Fruit fly (Drosophila melanogaster) whole organism, embryonic: ENCODE results near the gene Rh5.

ENCODE experiments used
- ATbp ChIP-seq: fragments of 200-800 bp; sonication (Bioruptor generic); optimal IDR thresholded peaks from 2 replicates; lab custom pipeline; 2017; ENCODE audit warnings: missing biosample characterization, mild to moderate bottlenecking, missing genetic modification characterization, missing genetic modification reagents
- Ada2b ChIP-seq: fragments of 200-800 bp; sonication (Bioruptor generic); IDR thresholded peaks from 2 replicates; pipeline ENCODE4 v1.3.6; 2022; ENCODE audit warnings: missing biosample characterization, missing genetic modification characterization
- Aef1 ChIP-seq: fragments of 200-800 bp; sonication (Bioruptor generic); IDR thresholded peaks from 3 replicates; pipeline ENCODE4 v1.3.6; 2022; ENCODE audit warnings: missing biosample characterization, missing genetic modification characterization
- BEAF-32 ChIP-seq: fragments of 200-800 bp; sonication (Bioruptor generic); optimal IDR thresholded peaks from 3 replicates; lab custom pipeline; 2017; ENCODE audit warnings: missing biosample characterization, missing genetic modification characterization, mild to moderate bottlenecking, moderate library complexity, missing genetic modification reagents
- BtbVII ChIP-seq: fragments of 200-800 bp; sonication (Bioruptor generic); optimal IDR thresholded peaks from 3 replicates; lab custom pipeline; 2017; ENCODE audit warnings: missing biosample characterization, mild to moderate bottlenecking, missing genetic modification characterization
- CG11247 ChIP-seq: fragments of 200-800 bp; sonication (Bioruptor generic); IDR thresholded peaks from 2 replicates; pipeline ENCODE4 v1.3.6; 2022; ENCODE audit warnings: missing biosample characterization, missing genetic modification characterization
- CG11723 ChIP-seq: fragments of 200-800 bp; sonication (Bioruptor generic); optimal IDR thresholded peaks from 2 replicates; lab custom pipeline; 2017; ENCODE audit warnings: missing biosample characterization, mild to moderate bottlenecking, missing genetic modification characterization
- CG12219 ChIP-seq: fragments of 200-800 bp; sonication (Bioruptor generic); optimal IDR thresholded peaks from 3 replicates; lab custom pipeline; 2018; ENCODE audit warnings: missing biosample characterization, mild to moderate bottlenecking, missing genetic modification characterization
- CG1233 ChIP-seq: fragments of 200-800 bp; sonication (Bioruptor generic); optimal IDR thresholded peaks from 4 replicates; lab custom pipeline; 2018; ENCODE audit warnings: missing biosample characterization, mild to moderate bottlenecking, missing genetic modification characterization
- CG12391 ChIP-seq: fragments of 200-800 bp; sonication (Bioruptor generic); optimal IDR thresholded peaks from 3 replicates; lab custom pipeline; 2018; ENCODE audit warnings: missing biosample characterization, mild to moderate bottlenecking, missing genetic modification characterization, moderate library complexity
- CG16815 ChIP-seq: fragments of 200-800 bp; sonication (Bioruptor generic); optimal IDR thresholded peaks from 3 replicates; lab custom pipeline; 2017; ENCODE audit warnings: missing biosample characterization, mild to moderate bottlenecking, missing genetic modification characterization
- CG18599 ChIP-seq: fragments of 200-800 bp; sonication (Bioruptor generic); optimal IDR thresholded peaks from 3 replicates; lab custom pipeline; 2017; ENCODE audit warnings: missing biosample characterization, missing genetic modification characterization, mild to moderate bottlenecking, moderate library complexity, missing genetic modification reagents
- CG18619 ChIP-seq: fragments of 200-800 bp; sonication (Bioruptor generic); optimal IDR thresholded peaks from 3 replicates; lab custom pipeline; 2017; ENCODE audit warnings: missing biosample characterization, mild to moderate bottlenecking, missing genetic modification characterization
- CG2712 ChIP-seq: fragments of 200-800 bp; optimal IDR thresholded peaks from 3 replicates; lab custom pipeline; 2019; ENCODE audit warnings: missing biosample characterization, mild to moderate bottlenecking, missing genetic modification characterization, moderate library complexity
- CG30020 ChIP-seq: fragments of 200-800 bp; optimal IDR thresholded peaks from 2 replicates; lab custom pipeline; 2019; ENCODE audit warnings: missing biosample characterization, mild to moderate bottlenecking, missing genetic modification characterization, moderate library complexity
- CG30431 ChIP-seq: fragments of 200-800 bp; sonication (Bioruptor generic); optimal IDR thresholded peaks from 2 replicates; lab custom pipeline; 2017; ENCODE audit warnings: missing biosample characterization, missing genetic modification characterization
- CG31388 ChIP-seq: fragments of 200-800 bp; sonication (Bioruptor generic); optimal IDR thresholded peaks from 2 replicates; lab custom pipeline; 2016; ENCODE audit warnings: missing biosample characterization, missing genetic modification characterization
- CG3995 ChIP-seq: fragments of 200-800 bp; sonication (Bioruptor generic); optimal IDR thresholded peaks from 3 replicates; lab custom pipeline; 2016; ENCODE audit warnings: missing biosample characterization, missing genetic modification characterization
- CG4282 ChIP-seq: fragments of 200-800 bp; sonication (Bioruptor generic); optimal IDR thresholded peaks from 2 replicates; lab custom pipeline; 2016; ENCODE audit warnings: missing biosample characterization, missing genetic modification characterization
- CG6254 ChIP-seq: fragments of 200-800 bp; sonication (Bioruptor generic); optimal IDR thresholded peaks from 3 replicates; lab custom pipeline; 2017; ENCODE audit warnings: mild to moderate bottlenecking, missing biosample characterization, missing genetic modification reagents, missing genetic modification characterization
- CG6765 ChIP-seq: fragments of 200-800 bp; sonication (Bioruptor generic); optimal IDR thresholded peaks from 3 replicates; lab custom pipeline; 2017; ENCODE audit warnings: missing biosample characterization, mild to moderate bottlenecking, missing genetic modification characterization
- CG6854 ChIP-seq: fragments of 200-800 bp; sonication (Bioruptor generic); optimal IDR thresholded peaks from 3 replicates; lab custom pipeline; 2017; ENCODE audit warnings: missing biosample characterization, mild to moderate bottlenecking, missing genetic modification characterization
- CG9609 ChIP-seq: fragments of 200-800 bp; sonication (Bioruptor generic); optimal IDR thresholded peaks from 3 replicates; lab custom pipeline; 2016; ENCODE audit warnings: missing biosample characterization, missing genetic modification characterization
- CHES-1-like ChIP-seq: fragments of 200-800 bp; sonication (Bioruptor generic); optimal IDR thresholded peaks from 2 replicates; lab custom pipeline; 2016; ENCODE audit warnings: missing biosample characterization, missing genetic modification characterization
- Dfd ChIP-seq, 2 experiments: fragments of >200 bp; optimal IDR thresholded peaks; 2 replicates each; lab custom pipeline; 2017; ENCODE audit warnings: missing biosample characterization in 2 of 2, missing genetic modification characterization in 2 of 2
- HHEX ChIP-seq: fragments of 200-800 bp; sonication (Bioruptor generic); optimal IDR thresholded peaks from 3 replicates; lab custom pipeline; 2017; ENCODE audit warnings: missing biosample characterization, mild to moderate bottlenecking, missing genetic modification characterization, missing genetic modification reagents
- Hsf ChIP-seq: fragments of 200-800 bp; sonication (Bioruptor generic); optimal IDR thresholded peaks from 3 replicates; lab custom pipeline; 2016; ENCODE audit warnings: missing biosample characterization, missing genetic modification characterization
- Max ChIP-seq: fragments of 200-800 bp; sonication (Bioruptor generic); optimal IDR thresholded peaks from 2 replicates; lab custom pipeline; 2016; ENCODE audit warnings: missing biosample characterization, mild to moderate bottlenecking, missing genetic modification characterization
- Oaz ChIP-seq: fragments of 200-800 bp; sonication (Bioruptor generic); IDR thresholded peaks from 2 replicates; pipeline ENCODE4 v1.3.6; 2022; ENCODE audit warnings: missing biosample characterization, missing genetic modification characterization
- Poxn ChIP-seq: fragments of 200-800 bp; sonication (Bioruptor generic); IDR thresholded peaks from 2 replicates; pipeline ENCODE4 v1.3.6; 2022; ENCODE audit warnings: missing biosample characterization, missing genetic modification characterization
- Scr ChIP-seq: fragments of 200-800 bp; sonication (Bioruptor generic); IDR thresholded peaks from 2 replicates; pipeline ENCODE4 v1.3.6; 2022; ENCODE audit warnings: missing biosample characterization, missing genetic modification characterization; ENCODE audit not compliant: partially characterized antibody
- TFAM ChIP-seq: fragments of 200-800 bp; sonication (Bioruptor generic); optimal IDR thresholded peaks from 2 replicates; lab custom pipeline; 2017; ENCODE audit warnings: missing biosample characterization, missing genetic modification characterization, inconsistent platforms
- Usf ChIP-seq: fragments of 200-800 bp; sonication (Bioruptor generic); optimal IDR thresholded peaks from 2 replicates; lab custom pipeline; 2017; ENCODE audit warnings: missing genotype, missing biosample characterization, missing genetic modification characterization
- ac ChIP-seq: fragments of 200-800 bp; sonication (Bioruptor generic); optimal IDR thresholded peaks from 3 replicates; lab custom pipeline; 2017; ENCODE audit warnings: missing biosample characterization, mild to moderate bottlenecking, missing genetic modification characterization
- chn ChIP-seq: fragments of 200-800 bp; sonication (Bioruptor generic); optimal IDR thresholded peaks from 2 replicates; lab custom pipeline; 2016; ENCODE audit warnings: missing biosample characterization, missing genetic modification characterization
- crc ChIP-seq: fragments of 200-800 bp; sonication (Bioruptor generic); optimal IDR thresholded peaks from 2 replicates; lab custom pipeline; 2016; ENCODE audit warnings: missing biosample characterization, missing genetic modification characterization
- da ChIP-seq: fragments of 200-800 bp; sonication (Bioruptor generic); optimal IDR thresholded peaks from 2 replicates; lab custom pipeline; 2016; ENCODE audit warnings: missing biosample characterization, missing genetic modification characterization
- dm ChIP-seq: fragments of 200-800 bp; sonication (Bioruptor generic); optimal IDR thresholded peaks from 3 replicates; lab custom pipeline; 2016; ENCODE audit warnings: missing biosample characterization, missing genetic modification characterization
- fd102C ChIP-seq: fragments of 200-800 bp; sonication (Bioruptor generic); optimal IDR thresholded peaks from 2 replicates; lab custom pipeline; 2018; ENCODE audit warnings: missing biosample characterization, mild to moderate bottlenecking, missing genetic modification characterization, moderate library complexity
- fu2 ChIP-seq: fragments of 200-800 bp; sonication (Bioruptor generic); optimal IDR thresholded peaks from 2 replicates; lab custom pipeline; 2016; ENCODE audit warnings: missing biosample characterization, missing genetic modification characterization
- gcm ChIP-seq: fragments of 200-800 bp; sonication (Bioruptor generic); optimal IDR thresholded peaks from 2 replicates; lab custom pipeline; 2019; ENCODE audit warnings: missing biosample characterization, mild to moderate bottlenecking, missing genetic modification characterization, moderate library complexity
- lbe ChIP-seq: fragments of 200-800 bp; sonication (Bioruptor generic); optimal IDR thresholded peaks from 2 replicates; lab custom pipeline; 2016; ENCODE audit warnings: missing biosample characterization, mild to moderate bottlenecking, missing genetic modification characterization
- oc ChIP-seq: fragments of 200-800 bp; sonication (Bioruptor generic); optimal IDR thresholded peaks from 2 replicates; lab custom pipeline; 2018; ENCODE audit warnings: missing biosample characterization, mild to moderate bottlenecking, missing genetic modification characterization, moderate library complexity
- odd ChIP-seq: fragments of 200-800 bp; sonication (Bioruptor generic); optimal IDR thresholded peaks from 2 replicates; lab custom pipeline; 2017; ENCODE audit warnings: missing biosample characterization, mild to moderate bottlenecking, missing genetic modification characterization
- rib ChIP-seq: fragments of 200-800 bp; sonication (Bioruptor generic); IDR thresholded peaks from 2 replicates; pipeline ENCODE4 v1.3.6; 2022; ENCODE audit warnings: missing biosample characterization, missing genetic modification characterization
- shn ChIP-seq: fragments of 200-800 bp; sonication (Bioruptor generic); optimal IDR thresholded peaks from 3 replicates; lab custom pipeline; 2016; ENCODE audit warnings: missing biosample characterization, missing genetic modification characterization
- sug ChIP-seq: fragments of 200-800 bp; optimal IDR thresholded peaks from 2 replicates; lab custom pipeline; 2019; ENCODE audit warnings: missing biosample characterization, mild to moderate bottlenecking, missing genetic modification characterization, moderate library complexity
- trem ChIP-seq: fragments of 200-800 bp; optimal IDR thresholded peaks from 3 replicates; lab custom pipeline; 2019; ENCODE audit warnings: missing biosample characterization, mild to moderate bottlenecking, missing genetic modification characterization, moderate library complexity
- tup ChIP-seq: fragments of 200-800 bp; sonication (Bioruptor generic); optimal IDR thresholded peaks from 2 replicates; lab custom pipeline; 2016; ENCODE audit warnings: missing biosample characterization, mild to moderate bottlenecking, missing genetic modification characterization, moderate library complexity
- yki ChIP-seq: fragments of >200 bp; optimal IDR thresholded peaks from 3 replicates; lab custom pipeline; 2018

The Rh5 gene

DNA sequence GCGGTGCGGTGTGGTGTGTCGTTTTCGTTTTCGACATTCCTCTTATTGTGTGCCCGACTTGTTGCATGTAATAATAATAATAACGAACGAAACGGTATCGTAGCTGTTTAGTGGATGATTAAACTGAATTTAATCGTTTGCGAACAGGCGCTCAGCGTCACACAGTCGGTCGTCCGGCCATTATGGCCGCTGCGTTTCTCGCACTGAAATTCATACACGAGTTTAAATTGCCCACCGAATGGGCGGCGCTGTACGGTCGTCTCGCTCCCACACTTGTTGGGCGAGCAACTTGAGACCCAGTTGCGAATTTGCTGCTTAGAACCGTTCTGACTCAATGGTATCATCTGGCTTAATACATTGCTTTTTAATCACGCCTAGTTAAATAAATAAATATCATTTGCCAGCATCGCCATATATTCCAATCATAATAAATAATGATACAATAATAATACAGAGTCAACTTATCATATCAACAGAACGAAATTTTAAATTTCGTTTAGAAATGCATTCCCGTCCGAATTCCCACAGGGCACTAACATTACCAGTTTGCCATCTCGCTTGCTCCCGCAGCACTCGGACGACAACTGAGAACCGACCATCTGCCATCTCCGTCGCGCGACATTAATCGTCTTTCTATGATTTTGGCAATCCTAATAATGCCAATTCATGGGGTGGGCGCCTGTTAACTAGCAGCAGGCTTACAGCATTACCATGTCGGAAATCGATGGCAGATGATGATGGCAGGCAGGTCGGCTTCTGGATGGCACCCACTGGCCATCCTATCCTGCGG lies 3.1 kb downstream of the Rh5 start (continued):
- TF ChIP-seq Usf (GFP tag; lab: Kevin White, UChicago) (peak; percentile 87), CG18599 (GFP tag; lab: Kevin White, UChicago) (peak; percentile 96), CG30020 (tag; lab: Kevin White, UChicago) (peak; percentile 74), Dfd (GFP tag; optimal IDR thresholded peaks at IDR 0.05; lab: Kevin White, UChicago) (no peak), sug (tag; lab: Kevin White, UChicago) (peak; percentile 45), dm (GFP tag; lab: Kevin White, UChicago) (peak; percentile 45), Ada2b (no peak), TFAM (GFP tag; lab: Kevin White, UChicago) (peak; percentile 8), CG11723 (GFP tag; lab: Kevin White, UChicago) (peak; percentile 89), CG30431 (peak; percentile 88), CG9609 (peak; percentile 62), CG11247 (no peak), chn (GFP tag; lab: Kevin White, UChicago) (peak; percentile 29), rib (no peak), CG12219 (GFP tag; lab: Kevin White, UChicago) (peak; percentile 91), yki (lab: Kevin White, UChicago) (no peak), Max (GFP tag; lab: Kevin White, UChicago) (peak; percentile 84), CG16815 (GFP tag; lab: Kevin White, UChicago) (peak; percentile 89), fu2 (peak; percentile 75), shn (peak; percentile 78), Poxn (GFP tag; lab: Robert Waterston, UW) (no peak), CG12391 (tag; lab: Kevin White, UChicago) (peak; percentile 92), ATbp (peak; percentile 89), CG6254 (GFP tag; lab: Kevin White, UChicago) (peak; percentile 64), ac (peak; percentile 51), CG1233 (GFP tag; lab: Kevin White, UChicago) (peak; percentile 92), crc (GFP tag; lab: Kevin White, UChicago) (peak; percentile 70), Hsf (peak; percentile 86), BtbVII (GFP tag; lab: Kevin White, UChicago) (peak; percentile 91), da (GFP tag; lab: Kevin White, UChicago) (no peak), CG18619 (peak; percentile 94), Scr (GFP tag; lab: Robert Waterston, UW) (no peak), gcm (peak; percentile 87), CG4282 (GFP tag; lab: Kevin White, UChicago) (no peak), CG3995 (GFP tag; lab: Kevin White, UChicago) (peak; percentile 73), CG31388 (GFP tag; lab: Kevin White, UChicago) (peak; percentile 43), trem (peak; percentile 80), lbe (GFP tag; lab: Kevin White, UChicago) (peak; percentile 63), CHES-1-like (peak; percentile 33), CG2712 (tag; lab: Kevin White, UChicago) (peak; percentile 93), odd (peak; percentile 50), CG6765 (peak; percentile 87), Oaz (GFP tag; lab: Robert Waterston, UW) (no peak), HHEX (peak; percentile 89), Aef1 (GFP tag; lab: Robert Waterston, UW) (no peak), tup (GFP tag; lab: Kevin White, UChicago) (peak; percentile 64), fd102C (GFP tag; lab: Kevin White, UChicago) (peak; percentile 36), BEAF-32 (peak; percentile 20), oc (tag; lab: Kevin White, UChicago) (no peak), CG6854 (GFP tag; lab: Kevin White, UChicago) (peak; percentile 90)
